Worm (Caenorhabditis elegans) whole organism, L3 larva: ENCODE data around the gene sel-2.

Experiments
- ZK546.5 ChIP-seq: sonication (generic microtip); optimal IDR thresholded peaks from 2 replicates; lab custom pipeline; 2017; ENCODE audit warnings: missing biosample characterization, missing genetic modification characterization
- aly-2 ChIP-seq: fragments of 150-350 bp; optimal IDR thresholded peaks from 2 replicates; lab custom pipeline; 2014; ENCODE audit warnings: missing biosample characterization, missing genetic modification characterization
- ama-1 ChIP-seq: fragments of 150-350 bp; optimal IDR thresholded peaks from 2 replicates; lab custom pipeline; 2018
- ceh-16 ChIP-seq: sonication (generic microtip); optimal IDR thresholded peaks from 2 replicates; lab custom pipeline; 2017; ENCODE audit warnings: missing biosample characterization, missing genetic modification characterization
- ceh-28 ChIP-seq: fragments of 150-350 bp; optimal IDR thresholded peaks from 2 replicates; lab custom pipeline; 2014; ENCODE audit warnings: missing biosample characterization, missing genetic modification reagents, missing genetic modification characterization
- ceh-9 ChIP-seq: sonication (generic microtip); optimal IDR thresholded peaks from 2 replicates; lab custom pipeline; 2018; ENCODE audit warnings: missing biosample characterization, missing genetic modification characterization
- egl-27 ChIP-seq: sonication (generic microtip); optimal IDR thresholded peaks from 4 replicates; lab custom pipeline; 2017; ENCODE audit warnings: missing biosample characterization, missing genetic modification reagents, missing genetic modification characterization
- egl-5 ChIP-seq: fragments of 150-350 bp; optimal IDR thresholded peaks from 2 replicates; lab custom pipeline; 2017; ENCODE audit warnings: missing biosample characterization, missing genetic modification reagents, missing genetic modification characterization, inconsistent platforms
- elt-1 ChIP-seq: fragments of 150-350 bp; optimal IDR thresholded peaks from 2 replicates; lab custom pipeline; 2014; ENCODE audit warnings: missing biosample characterization, missing genetic modification characterization
- elt-2 ChIP-seq: sonication (generic microtip); optimal IDR thresholded peaks from 2 replicates; lab custom pipeline; 2016; ENCODE audit warnings: missing genetic modification reagents, mild to moderate bottlenecking, missing genetic modification characterization, missing compliant biosample characterization
- elt-3 ChIP-seq, 3 experiments: fragments of 150-350 bp in 1 of 3; sonication (generic microtip) in 2 of 3; optimal IDR thresholded peaks; 2 replicates in 2 of 3; 4 replicates in 1 of 3; lab custom pipeline; 2014 to 2017; ENCODE audit warnings: missing biosample characterization in 3 of 3, missing genetic modification characterization in 3 of 3
- eor-1 ChIP-seq, 2 experiments: fragments of 150-350 bp; optimal IDR thresholded peaks; 2 replicates each; lab custom pipeline; 2014 to 2018; ENCODE audit warnings: missing biosample characterization in 2 of 2, missing genetic modification characterization in 2 of 2
- fkh-10 ChIP-seq: sonication (generic microtip); optimal IDR thresholded peaks from 2 replicates; lab custom pipeline; 2017; ENCODE audit warnings: missing biosample characterization, missing genetic modification reagents, missing genetic modification characterization
- fkh-2 ChIP-seq: fragments of 150-350 bp; optimal IDR thresholded peaks from 2 replicates; lab custom pipeline; 2014; ENCODE audit warnings: missing biosample characterization, missing genetic modification reagents, missing genetic modification characterization
- fos-1 ChIP-seq: fragments of 150-350 bp; optimal IDR thresholded peaks from 2 replicates; lab custom pipeline; 2014; ENCODE audit warnings: missing biosample characterization, missing genetic modification characterization
- jun-1 ChIP-seq: fragments of 150-350 bp; optimal IDR thresholded peaks from 2 replicates; lab custom pipeline; 2014; ENCODE audit warnings: missing biosample characterization, missing genetic modification reagents, missing genetic modification characterization
- lin-15B ChIP-seq: fragments of 150-350 bp; optimal IDR thresholded peaks from 2 replicates; lab custom pipeline; 2014; ENCODE audit warnings: missing biosample characterization, missing genetic modification characterization
- lin-39 ChIP-seq: fragments of 150-350 bp; optimal IDR thresholded peaks from 2 replicates; lab custom pipeline; 2018; ENCODE audit warnings: missing biosample characterization, missing genetic modification reagents, missing genetic modification characterization
- lsy-12 ChIP-seq: sonication (generic microtip); optimal IDR thresholded peaks from 2 replicates; lab custom pipeline; 2016; ENCODE audit warnings: mild to moderate bottlenecking, missing genetic modification characterization, missing compliant biosample characterization
- mdl-1 ChIP-seq: fragments of 150-350 bp; optimal IDR thresholded peaks from 2 replicates; lab custom pipeline; 2014; ENCODE audit warnings: missing biosample characterization, missing genetic modification characterization
- mml-1 ChIP-seq: fragments of 150-350 bp; sonication (generic microtip); optimal IDR thresholded peaks from 3 replicates; lab custom pipeline; 2014; ENCODE audit warnings: missing biosample characterization, missing genetic modification characterization
- nfya-1 ChIP-seq: sonication (generic microtip); optimal IDR thresholded peaks from 2 replicates; lab custom pipeline; 2017; ENCODE audit warnings: missing genetic modification characterization, mild to moderate bottlenecking, missing compliant biosample characterization, antibody characterized with exemption, moderate library complexity; ENCODE audit not compliant: insufficient read depth
- nhr-11 ChIP-seq: fragments of 150-350 bp; optimal IDR thresholded peaks from 2 replicates; lab custom pipeline; 2014; ENCODE audit warnings: missing biosample characterization, missing genetic modification characterization
- nhr-12 ChIP-seq: fragments of 150-350 bp; optimal IDR thresholded peaks from 2 replicates; lab custom pipeline; 2014; ENCODE audit warnings: missing biosample characterization, missing genetic modification characterization
- nhr-23 ChIP-seq: fragments of 150-350 bp; optimal IDR thresholded peaks from 2 replicates; lab custom pipeline; 2014; ENCODE audit warnings: missing biosample characterization, missing genetic modification reagents, missing genetic modification characterization
- nhr-237 ChIP-seq: fragments of 150-350 bp; optimal IDR thresholded peaks from 2 replicates; lab custom pipeline; 2014; ENCODE audit warnings: missing biosample characterization, missing genetic modification characterization
- nhr-25 ChIP-seq: sonication (generic microtip); optimal IDR thresholded peaks from 2 replicates; lab custom pipeline; 2017; ENCODE audit warnings: missing biosample characterization, missing genetic modification characterization
- nhr-28 ChIP-seq: fragments of 150-350 bp; optimal IDR thresholded peaks from 2 replicates; lab custom pipeline; 2014; ENCODE audit warnings: missing biosample characterization, missing genetic modification characterization
- nhr-43 ChIP-seq: sonication (generic microtip); optimal IDR thresholded peaks from 2 replicates; lab custom pipeline; 2016; ENCODE audit warnings: mild to moderate bottlenecking, missing genetic modification characterization, missing compliant biosample characterization; ENCODE audit not compliant: poor library complexity, severe bottlenecking
- nhr-67 ChIP-seq: fragments of 150-350 bp; optimal IDR thresholded peaks from 2 replicates; lab custom pipeline; 2014; ENCODE audit warnings: missing biosample characterization, missing genetic modification characterization
- nhr-76 ChIP-seq: fragments of 150-350 bp; sonication (generic microtip); optimal IDR thresholded peaks from 5 replicates; lab custom pipeline; 2014; ENCODE audit warnings: missing biosample characterization, missing genetic modification characterization
- nhr-77 ChIP-seq: fragments of 150-350 bp; optimal IDR thresholded peaks from 2 replicates; lab custom pipeline; 2014; ENCODE audit warnings: missing biosample characterization, missing genetic modification characterization
- pha-4 ChIP-seq: fragments of 150-350 bp; optimal IDR thresholded peaks from 2 replicates; lab custom pipeline; 2014; ENCODE audit warnings: missing biosample characterization, missing genetic modification reagents, missing genetic modification characterization
- pqm-1 ChIP-seq: fragments of 150-350 bp; optimal IDR thresholded peaks from 2 replicates; lab custom pipeline; 2017; ENCODE audit warnings: missing biosample characterization, missing genetic modification characterization, inconsistent platforms
- sea-2 ChIP-seq: fragments of 150-350 bp; sonication (generic microtip); optimal IDR thresholded peaks from 4 replicates; lab custom pipeline; 2014; ENCODE audit warnings: missing biosample characterization, missing genetic modification reagents, missing genetic modification characterization
- skn-1 ChIP-seq: fragments of 150-350 bp; optimal IDR thresholded peaks from 2 replicates; lab custom pipeline; 2014; ENCODE audit warnings: missing biosample characterization, missing genetic modification characterization
- unc-39 ChIP-seq: sonication (generic microtip); optimal IDR thresholded peaks from 4 replicates; lab custom pipeline; 2017; ENCODE audit warnings: missing biosample characterization, missing genetic modification characterization
- unc-62 ChIP-seq: fragments of 150-350 bp; sonication (generic microtip); optimal IDR thresholded peaks from 4 replicates; lab custom pipeline; 2014; ENCODE audit warnings: missing biosample characterization, missing genetic modification reagents, missing genetic modification characterization
- zag-1 ChIP-seq: fragments of 150-350 bp; optimal IDR thresholded peaks from 2 replicates; lab custom pipeline; 2014; ENCODE audit warnings: missing biosample characterization, missing genetic modification characterization
- ztf-11 ChIP-seq: fragments of 150-350 bp; optimal IDR thresholded peaks from 2 replicates; lab custom pipeline; 2014; ENCODE audit warnings: missing biosample characterization, missing genetic modification characterization
- ztf-4 ChIP-seq: fragments of 150-350 bp; optimal IDR thresholded peaks from 2 replicates; lab custom pipeline; 2014; ENCODE audit warnings: missing biosample characterization, missing genetic modification characterization

The sel-2 gene

DNA sequence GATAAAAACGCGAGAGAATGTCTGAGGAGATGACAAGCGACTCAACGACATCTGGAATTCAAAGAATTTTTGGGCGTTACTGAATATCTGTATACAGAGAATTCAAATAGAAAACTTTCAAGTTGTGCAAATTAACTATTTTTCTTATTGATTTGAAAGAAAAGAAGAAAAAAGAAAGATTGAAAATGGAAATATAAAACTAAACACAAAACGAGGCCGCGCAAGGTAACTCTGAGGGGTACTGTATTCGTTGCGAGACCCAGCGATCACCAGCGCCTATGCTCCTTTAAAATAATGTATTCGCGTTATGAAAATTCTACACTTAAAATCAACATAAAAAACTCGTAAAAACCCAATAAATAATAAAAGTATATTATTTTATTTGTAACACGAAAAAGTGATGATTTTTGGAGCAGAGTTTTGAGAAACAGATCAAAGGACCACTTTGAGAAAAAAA, 16.4 kb downstream of the sel-2 start, which contains the start of gene asb-1:
Gene asb-1 (minus strand): TSS at position 51 of the 457 bp plus-strand sequence.
- TF ChIP-seq ama-1 (lab: Kevin White, UChicago), result no peak
- TF ChIP-seq ztf-11, result no peak
- TF ChIP-seq ceh-16 (tag; lab: Kevin White, UChicago), result no peak
- TF ChIP-seq nhr-11 (tag; lab: Kevin White, UChicago), result no peak
- TF ChIP-seq nhr-76 (tag; lab: Kevin White, UChicago), result no peak
- no peak for TF ChIP-seq nhr-43
- no peak for TF ChIP-seq elt-1 (tag; lab: Kevin White, UChicago)
- TF ChIP-seq sea-2 (GFP tag; lab: Kevin White, UChicago), result no peak
- TF ChIP-seq pha-4 (tag; lab: Kevin White, UChicago), result no peak
- TF ChIP-seq, all 47 proteins: peak for 0

- TF ChIP-seq aly-2 (tag; lab: Kevin White, UChicago), result no peak
- no peak for TF ChIP-seq jun-1
- TF ChIP-seq skn-1 (tag; lab: Kevin White, UChicago), result no peak
- TF ChIP-seq nhr-23 (tag; lab: Kevin White, UChicago), result no peak
- TF ChIP-seq nhr-77 (tag; lab: Kevin White, UChicago), result no peak
- TF ChIP-seq nhr-237 (tag; lab: Kevin White, UChicago), result no peak
- no peak for TF ChIP-seq nhr-67 (tag; lab: Kevin White, UChicago)
Observed at ce11 chrIII:4594762-4595523, 17.2 kb downstream of the sel-2 start.

- TF ChIP-seq egl-5 (tag; lab: Kevin White, UChicago) (no peak), ztf-11 (no peak), pha-4 (tag; lab: Kevin White, UChicago) (no peak), mdl-1 (tag; lab: Kevin White, UChicago) (no peak), fkh-2 (tag; lab: Kevin White, UChicago) (no peak), elt-3 (tag; optimal IDR thresholded peaks at IDR 0.05; lab: Kevin White, UChicago) (no peak), skn-1 (tag; lab: Kevin White, UChicago) (no peak), lsy-12 (tag; lab: Kevin White, UChicago) (no peak), nhr-237 (tag; lab: Kevin White, UChicago) (no peak), nhr-11 (tag; lab: Kevin White, UChicago) (no peak), mml-1 (tag; lab: Kevin White, UChicago) (no peak), ama-1 (lab: Kevin White, UChicago) (no peak), aly-2 (tag; lab: Kevin White, UChicago) (no peak), egl-27 (tag; lab: Kevin White, UChicago) (no peak), eor-1 (tag; optimal IDR thresholded peaks at IDR 0.05; lab: Kevin White, UChicago) (no peak), ceh-28 (tag; lab: Kevin White, UChicago) (no peak), sea-2 (GFP tag; lab: Kevin White, UChicago) (no peak), ceh-9 (tag; lab: Kevin White, UChicago) (no peak), nhr-28 (tag; lab: Kevin White, UChicago) (no peak), unc-39 (tag; lab: Kevin White, UChicago) (no peak)
- TF ChIP-seq, all 47 proteins: peak for 0
Observed at ce11 chrIII:4594324-4594723, 17.9 kb downstream of the sel-2 start, which contains the start of gene apc-11. apc-11 (minus strand) TSS chrIII:4594424.

ce11 chrIII:4593098-4593697, 19.0 kb downstream of the sel-2 start, which contains the start of gene erh-2:
erh-2 (plus strand) TSS chrIII:4593231.
- TF ChIP-seq fkh-10 (GFP tag; lab: Kevin White, UChicago) (no peak), ceh-16 (tag; lab: Kevin White, UChicago) (no peak), elt-2 (tag; lab: Kevin White, UChicago) (no peak), ztf-4 (tag; lab: Kevin White, UChicago) (no peak), nhr-67 (tag; lab: Kevin White, UChicago) (no peak), nhr-76 (tag; lab: Kevin White, UChicago) (no peak)

ce11 chrIII:4587177-4587576, 25.0 kb downstream of the sel-2 start, which contains the start of the genes F35G12.7 and smc-4:
F35G12.7 (minus strand) TSS chrIII:4587330.
smc-4 (plus strand) TSS chrIII:4587501.
- TF ChIP-seq elt-3 (tag; optimal IDR thresholded peaks at IDR 0.05; lab: Kevin White, UChicago) (no peak), nhr-77 (tag; lab: Kevin White, UChicago) (no peak), lin-15B (tag; lab: Kevin White, UChicago) (peak; percentile 26), fos-1 (no peak), lin-39 (tag; lab: Kevin White, UChicago) (no peak), ama-1 (lab: Kevin White, UChicago) (no peak), nhr-25 (peak; percentile 32), nfya-1 (tag; lab: Kevin White, UChicago) (peak; percentile 90), zag-1 (tag; lab: Kevin White, UChicago) (no peak), pqm-1 (tag; lab: Kevin White, UChicago) (no peak), pha-4 (tag; lab: Kevin White, UChicago) (peak; percentile 73), nhr-12 (tag; lab: Kevin White, UChicago) (no peak), nhr-28 (tag; lab: Kevin White, UChicago) (no peak), elt-1 (tag; lab: Kevin White, UChicago) (no peak), fkh-10 (GFP tag; lab: Kevin White, UChicago) (no peak), ZK546.5 (no peak), unc-39 (tag; lab: Kevin White, UChicago) (no peak), nhr-23 (tag; lab: Kevin White, UChicago) (peak; percentile 73), unc-62 (GFP tag; lab: Kevin White, UChicago) (no peak)
